Worm (Caenorhabditis elegans) whole organism, early embryonic: Measurements from ENCODE around the gene srt-27.

Experiments
- B0310.2 ChIP-seq: sonication (generic microtip); optimal IDR thresholded peaks from 2 replicates; lab custom pipeline; 2016; ENCODE audit warnings: mild to moderate bottlenecking, missing genetic modification characterization, missing compliant biosample characterization
- ama-1 ChIP-seq: fragments of 150-350 bp; optimal IDR thresholded peaks from 2 replicates; lab custom pipeline; 2014
- ceh-13 ChIP-seq: fragments of 200-800 bp; sonication (Bioruptor generic); optimal IDR thresholded peaks from 2 replicates; lab custom pipeline; 2018; ENCODE audit warnings: mild to moderate bottlenecking, missing genetic modification characterization, missing compliant biosample characterization
- ceh-36 ChIP-seq: sonication (generic microtip); optimal IDR thresholded peaks from 2 replicates; lab custom pipeline; 2016; ENCODE audit warnings: missing genetic modification characterization, inconsistent platforms, missing compliant biosample characterization
- ets-7 ChIP-seq: sonication (generic microtip); optimal IDR thresholded peaks from 2 replicates; lab custom pipeline; 2016; ENCODE audit warnings: missing genotype, missing genetic modification characterization, missing compliant biosample characterization
- hmbx-1 ChIP-seq: sonication (generic microtip); optimal IDR thresholded peaks from 2 replicates; lab custom pipeline; 2016; ENCODE audit warnings: mild to moderate bottlenecking, missing genetic modification characterization, missing compliant biosample characterization
- pes-1 ChIP-seq: fragments of 200-800 bp; sonication (Bioruptor generic); IDR thresholded peaks from 2 replicates; pipeline ENCODE4 v1.3.6; 2022; ENCODE audit warnings: missing genetic modification reagents, missing genetic modification characterization, missing compliant biosample characterization
- scrt-1 ChIP-seq: fragments of 200-800 bp; sonication (Bioruptor generic); IDR thresholded peaks from 2 replicates; pipeline ENCODE4 v1.3.6; 2022; ENCODE audit warnings: missing genetic modification characterization, missing compliant biosample characterization
- sea-1 ChIP-seq: fragments of 200-800 bp; sonication (Bioruptor generic); conservative IDR thresholded peaks from 2 replicates; pipeline ENCODE4 v1.3.6; 2022; ENCODE audit warnings: missing genetic modification characterization, missing compliant biosample characterization
- tbx-37 ChIP-seq: fragments of 200-800 bp; sonication (Bioruptor generic); conservative IDR thresholded peaks from 2 replicates; pipeline ENCODE4 v1.3.6; 2022; ENCODE audit warnings: missing genetic modification reagents, missing genetic modification characterization, missing compliant biosample characterization
- tra-4 ChIP-seq: sonication (generic microtip); optimal IDR thresholded peaks from 2 replicates; lab custom pipeline; 2017; ENCODE audit warnings: missing genetic modification characterization, missing compliant biosample characterization

- TF ChIP-seq ama-1 (lab: Kevin White, UChicago) (no peak), sea-1 (GFP tag; lab: Robert Waterston, UW) (no peak), B0310.2 (no peak), ets-7 (tag; lab: Kevin White, UChicago) (no peak), scrt-1 (GFP tag; lab: Robert Waterston, UW) (no peak), tra-4 (tag; lab: Kevin White, UChicago) (no peak), hmbx-1 (tag; lab: Kevin White, UChicago) (no peak), ceh-13 (GFP tag; lab: Kevin White, UChicago) (no peak), ceh-36 (tag; lab: Kevin White, UChicago) (no peak), pes-1 (GFP tag; lab: Robert Waterston, UW) (no peak), tbx-37 (GFP tag; lab: Robert Waterston, UW) (no peak)
These were observed 36.4 kb downstream of the srt-27 start for ce11 chrV:2684227-2684626.
